Worm (Caenorhabditis elegans) whole organism, L3 larva: ENCODE data around the gene F46G10.2.

Experiments used
- R02D3.7 ChIP-seq: fragments of 150-350 bp; optimal IDR thresholded peaks from 2 replicates; lab custom pipeline; 2014; ENCODE audit warnings: missing biosample characterization, missing genetic modification characterization
- ceh-16 ChIP-seq: sonication (generic microtip); optimal IDR thresholded peaks from 2 replicates; lab custom pipeline; 2017; ENCODE audit warnings: missing biosample characterization, missing genetic modification characterization
- ceh-28 ChIP-seq: fragments of 150-350 bp; optimal IDR thresholded peaks from 2 replicates; lab custom pipeline; 2014; ENCODE audit warnings: missing biosample characterization, missing genetic modification reagents, missing genetic modification characterization
- ceh-82 ChIP-seq: fragments of 150-350 bp; optimal IDR thresholded peaks from 2 replicates; lab custom pipeline; 2014; ENCODE audit warnings: missing biosample characterization, missing genetic modification characterization
- egl-27 ChIP-seq: sonication (generic microtip); optimal IDR thresholded peaks from 4 replicates; lab custom pipeline; 2017; ENCODE audit warnings: missing biosample characterization, missing genetic modification reagents, missing genetic modification characterization
- elt-1 ChIP-seq: fragments of 150-350 bp; optimal IDR thresholded peaks from 2 replicates; lab custom pipeline; 2014; ENCODE audit warnings: missing biosample characterization, missing genetic modification characterization
- elt-2 ChIP-seq: sonication (generic microtip); optimal IDR thresholded peaks from 2 replicates; lab custom pipeline; 2016; ENCODE audit warnings: missing genetic modification reagents, mild to moderate bottlenecking, missing genetic modification characterization, missing compliant biosample characterization
- eor-1 ChIP-seq, 2 experiments: fragments of 150-350 bp; optimal IDR thresholded peaks; 2 replicates each; lab custom pipeline; 2014 to 2018; ENCODE audit warnings: missing biosample characterization in 2 of 2, missing genetic modification characterization in 2 of 2
- fkh-10 ChIP-seq: sonication (generic microtip); optimal IDR thresholded peaks from 2 replicates; lab custom pipeline; 2017; ENCODE audit warnings: missing biosample characterization, missing genetic modification reagents, missing genetic modification characterization
- fkh-2 ChIP-seq: fragments of 150-350 bp; optimal IDR thresholded peaks from 2 replicates; lab custom pipeline; 2014; ENCODE audit warnings: missing biosample characterization, missing genetic modification reagents, missing genetic modification characterization
- fos-1 ChIP-seq: fragments of 150-350 bp; optimal IDR thresholded peaks from 2 replicates; lab custom pipeline; 2014; ENCODE audit warnings: missing biosample characterization, missing genetic modification characterization
- jun-1 ChIP-seq: fragments of 150-350 bp; optimal IDR thresholded peaks from 2 replicates; lab custom pipeline; 2014; ENCODE audit warnings: missing biosample characterization, missing genetic modification reagents, missing genetic modification characterization
- lsy-12 ChIP-seq: sonication (generic microtip); optimal IDR thresholded peaks from 2 replicates; lab custom pipeline; 2016; ENCODE audit warnings: mild to moderate bottlenecking, missing genetic modification characterization, missing compliant biosample characterization
- mdl-1 ChIP-seq: fragments of 150-350 bp; optimal IDR thresholded peaks from 2 replicates; lab custom pipeline; 2014; ENCODE audit warnings: missing biosample characterization, missing genetic modification characterization
- mml-1 ChIP-seq: fragments of 150-350 bp; sonication (generic microtip); optimal IDR thresholded peaks from 3 replicates; lab custom pipeline; 2014; ENCODE audit warnings: missing biosample characterization, missing genetic modification characterization
- nhr-11 ChIP-seq: fragments of 150-350 bp; optimal IDR thresholded peaks from 2 replicates; lab custom pipeline; 2014; ENCODE audit warnings: missing biosample characterization, missing genetic modification characterization
- nhr-12 ChIP-seq: fragments of 150-350 bp; optimal IDR thresholded peaks from 2 replicates; lab custom pipeline; 2014; ENCODE audit warnings: missing biosample characterization, missing genetic modification characterization
- nhr-23 ChIP-seq: fragments of 150-350 bp; optimal IDR thresholded peaks from 2 replicates; lab custom pipeline; 2014; ENCODE audit warnings: missing biosample characterization, missing genetic modification reagents, missing genetic modification characterization
- nhr-237 ChIP-seq: fragments of 150-350 bp; optimal IDR thresholded peaks from 2 replicates; lab custom pipeline; 2014; ENCODE audit warnings: missing biosample characterization, missing genetic modification characterization
- nhr-25 ChIP-seq: sonication (generic microtip); optimal IDR thresholded peaks from 2 replicates; lab custom pipeline; 2017; ENCODE audit warnings: missing biosample characterization, missing genetic modification characterization
- nhr-43 ChIP-seq: sonication (generic microtip); optimal IDR thresholded peaks from 2 replicates; lab custom pipeline; 2016; ENCODE audit warnings: mild to moderate bottlenecking, missing genetic modification characterization, missing compliant biosample characterization; ENCODE audit not compliant: poor library complexity, severe bottlenecking
- nhr-76 ChIP-seq: fragments of 150-350 bp; sonication (generic microtip); optimal IDR thresholded peaks from 5 replicates; lab custom pipeline; 2014; ENCODE audit warnings: missing biosample characterization, missing genetic modification characterization
- pqm-1 ChIP-seq: fragments of 150-350 bp; optimal IDR thresholded peaks from 2 replicates; lab custom pipeline; 2017; ENCODE audit warnings: missing biosample characterization, missing genetic modification characterization, inconsistent platforms
- skn-1 ChIP-seq: fragments of 150-350 bp; optimal IDR thresholded peaks from 2 replicates; lab custom pipeline; 2014; ENCODE audit warnings: missing biosample characterization, missing genetic modification characterization
- tbx-2 ChIP-seq: sonication (generic microtip); optimal IDR thresholded peaks from 2 replicates; lab custom pipeline; 2016; ENCODE audit warnings: mild to moderate bottlenecking, missing genetic modification characterization, missing compliant biosample characterization
- zag-1 ChIP-seq: fragments of 150-350 bp; optimal IDR thresholded peaks from 2 replicates; lab custom pipeline; 2014; ENCODE audit warnings: missing biosample characterization, missing genetic modification characterization
- ztf-11 ChIP-seq: fragments of 150-350 bp; optimal IDR thresholded peaks from 2 replicates; lab custom pipeline; 2014; ENCODE audit warnings: missing biosample characterization, missing genetic modification characterization
- ztf-4 ChIP-seq: fragments of 150-350 bp; optimal IDR thresholded peaks from 2 replicates; lab custom pipeline; 2014; ENCODE audit warnings: missing biosample characterization, missing genetic modification characterization

Gene F46G10.2

ce11 chrX:13286533-13286932 lies 36.2 kb upstream of the F46G10.2 start, which contains the start of gene R04D3.2:
TSS of gene R04D3.2 (minus strand) at chrX:13286633.
- TF ChIP-seq ztf-11 (tag; lab: Kevin White, UChicago), result no peak
- no peak for TF ChIP-seq tbx-2 (tag; lab: Kevin White, UChicago)
- TF ChIP-seq fos-1 (tag; lab: Kevin White, UChicago), result no peak
- no peak for TF ChIP-seq mml-1 (tag; lab: Kevin White, UChicago)
- TF ChIP-seq jun-1, result no peak
- TF ChIP-seq nhr-23 (tag; lab: Kevin White, UChicago), result no peak

DNA sequence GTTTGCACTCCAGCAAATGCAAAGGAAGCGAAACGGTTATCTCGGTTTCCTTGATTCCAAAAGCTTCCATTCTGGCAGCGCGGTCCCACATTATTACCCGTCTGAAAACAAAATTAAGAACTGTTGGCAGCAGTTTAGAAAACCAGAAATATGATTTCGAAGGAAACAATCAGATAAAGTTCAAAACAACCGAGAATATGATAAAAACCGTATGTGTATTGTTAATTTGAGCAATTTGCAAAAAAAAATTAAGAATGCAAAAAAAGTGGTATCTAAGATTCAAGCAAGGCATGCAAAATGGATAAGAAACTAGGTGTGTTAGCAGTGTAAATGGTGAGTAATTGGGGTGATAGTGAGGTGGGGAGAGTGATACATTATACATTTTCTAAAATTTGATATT lies 34.0 kb upstream of the F46G10.2 start, which contains the start of gene R04D3.4:
Gene R04D3.4, minus strand, starts transcription at position 101 of the 400 bp plus-strand sequence.
- TF ChIP-seq ceh-82 (tag; lab: Kevin White, UChicago), result no peak
- no peak for TF ChIP-seq nhr-237
- TF ChIP-seq R02D3.7 (tag; lab: Kevin White, UChicago), result no peak
- TF ChIP-seq nhr-76 (tag; lab: Kevin White, UChicago), result no peak
- TF ChIP-seq lsy-12 (tag; lab: Kevin White, UChicago), result no peak
- TF ChIP-seq skn-1 (tag; lab: Kevin White, UChicago), result no peak
- no peak for TF ChIP-seq fos-1 (tag; lab: Kevin White, UChicago)
- TF ChIP-seq ceh-28 (tag; lab: Kevin White, UChicago), result no peak
- TF ChIP-seq nhr-25 (tag; lab: Kevin White, UChicago), result no peak
- no peak for TF ChIP-seq nhr-11
- TF ChIP-seq ztf-4, result no peak
- TF ChIP-seq nhr-43 (tag; lab: Kevin White, UChicago), result no peak

DNA sequence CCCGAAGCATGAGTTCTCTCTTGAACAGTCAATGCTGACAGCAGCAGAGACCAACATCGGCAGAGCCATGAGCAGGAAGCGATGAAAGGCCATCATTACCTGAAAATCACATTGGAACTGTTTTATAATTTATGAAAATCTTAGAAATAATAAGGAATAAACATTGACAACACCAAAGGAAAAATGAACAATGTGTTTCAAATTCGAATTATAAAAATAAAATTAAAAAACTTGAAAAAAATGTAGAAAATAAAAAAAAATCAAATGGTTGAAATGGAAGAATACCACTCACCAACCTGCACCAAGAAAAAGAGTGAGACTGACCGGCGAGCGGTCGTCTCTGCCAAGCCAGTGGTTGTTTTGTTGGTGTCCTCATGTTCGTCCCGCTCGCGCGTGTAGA lies 32.2 kb upstream of the F46G10.2 start, which contains the start of gene R04D3.3:
Gene R04D3.3, minus strand, starts transcription at position 101 of the 400 bp plus-strand sequence.
- TF ChIP-seq tbx-2 (tag; lab: Kevin White, UChicago), result no peak
- no peak for TF ChIP-seq egl-27 (tag; lab: Kevin White, UChicago)
- no peak for TF ChIP-seq fkh-10 (GFP tag; lab: Kevin White, UChicago)

- no peak for TF ChIP-seq ztf-11 (tag; lab: Kevin White, UChicago)
- no peak for TF ChIP-seq egl-27 (tag; lab: Kevin White, UChicago)
- TF ChIP-seq eor-1 (tag; optimal IDR thresholded peaks at IDR 0.05; lab: Kevin White, UChicago), result no peak
- TF ChIP-seq R02D3.7 (tag; lab: Kevin White, UChicago), result no peak
- no peak for TF ChIP-seq lsy-12 (tag; lab: Kevin White, UChicago)
- no peak for TF ChIP-seq mml-1 (tag; lab: Kevin White, UChicago)
- TF ChIP-seq nhr-12, result no peak
- no peak for TF ChIP-seq elt-2 (tag; lab: Kevin White, UChicago)
- TF ChIP-seq nhr-76 (tag; lab: Kevin White, UChicago), result no peak
- TF ChIP-seq elt-1 (tag; lab: Kevin White, UChicago), result no peak
Measured at ce11 chrX:13291506-13291905, 31.3 kb upstream of the F46G10.2 start, which contains the start of gene srd-38. TSS of gene srd-38 (plus strand) at chrX:13291806.

ce11 chrX:13293023-13293422 lies 29.7 kb upstream of the F46G10.2 start:
- no peak for TF ChIP-seq zag-1 (tag; lab: Kevin White, UChicago)
- no peak for TF ChIP-seq ztf-4
- TF ChIP-seq ceh-16 (tag; lab: Kevin White, UChicago), result no peak
- TF ChIP-seq pqm-1 (tag; lab: Kevin White, UChicago), result no peak
- TF ChIP-seq nhr-76 (tag; lab: Kevin White, UChicago), result no peak
- TF ChIP-seq mdl-1, result no peak

DNA sequence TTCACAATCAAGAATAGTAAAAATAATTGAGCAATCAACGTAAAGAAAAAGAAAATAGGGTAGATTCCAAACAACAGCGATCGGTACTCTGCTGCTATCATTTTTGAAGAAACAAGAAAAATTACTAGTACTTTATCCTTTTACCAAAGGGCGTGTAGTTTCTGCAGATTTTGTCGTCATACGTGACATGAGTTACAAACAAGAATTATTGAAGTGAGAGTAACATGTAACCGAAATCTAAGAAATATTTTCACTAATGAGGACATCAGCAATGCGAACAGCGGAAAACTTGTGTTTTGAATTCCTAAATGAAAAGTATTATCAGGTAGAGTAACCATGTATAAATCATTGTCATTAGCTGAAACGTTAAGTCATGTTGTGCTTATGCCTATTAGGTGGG lies 28.1 kb upstream of the F46G10.2 start, which contains the start of gene srd-36:
Gene srd-36, minus strand, starts transcription at position 101 of the 400 bp plus-strand sequence.
- TF ChIP-seq zag-1 (tag; lab: Kevin White, UChicago) (no peak), elt-1 (tag; lab: Kevin White, UChicago) (no peak)

ce11 chrX:13300503-13300902 lies 22.3 kb upstream of the F46G10.2 start, which contains the start of gene srd-39:
TSS of gene srd-39 (minus strand) at chrX:13300603.
- TF ChIP-seq fkh-2 (tag; lab: Kevin White, UChicago), result no peak
- TF ChIP-seq R02D3.7 (tag; lab: Kevin White, UChicago), result no peak
- TF ChIP-seq tbx-2 (tag; lab: Kevin White, UChicago), result no peak
- no peak for TF ChIP-seq elt-1 (tag; lab: Kevin White, UChicago)
- TF ChIP-seq ceh-28 (tag; lab: Kevin White, UChicago), result no peak
